Worm (Caenorhabditis elegans) whole organism, L3 larva: Measurements from ENCODE around the gene tsn-1.

Experiments used
- R02D3.7 ChIP-seq: fragments of 150-350 bp; optimal IDR thresholded peaks from 2 replicates; lab custom pipeline; 2014; ENCODE audit warnings: missing biosample characterization, missing genetic modification characterization
- ZK546.5 ChIP-seq: sonication (generic microtip); optimal IDR thresholded peaks from 2 replicates; lab custom pipeline; 2017; ENCODE audit warnings: missing biosample characterization, missing genetic modification characterization
- aly-2 ChIP-seq: fragments of 150-350 bp; optimal IDR thresholded peaks from 2 replicates; lab custom pipeline; 2014; ENCODE audit warnings: missing biosample characterization, missing genetic modification characterization
- ama-1 ChIP-seq: fragments of 150-350 bp; optimal IDR thresholded peaks from 2 replicates; lab custom pipeline; 2018
- ceh-28 ChIP-seq: fragments of 150-350 bp; optimal IDR thresholded peaks from 2 replicates; lab custom pipeline; 2014; ENCODE audit warnings: missing biosample characterization, missing genetic modification reagents, missing genetic modification characterization
- ceh-82 ChIP-seq: fragments of 150-350 bp; optimal IDR thresholded peaks from 2 replicates; lab custom pipeline; 2014; ENCODE audit warnings: missing biosample characterization, missing genetic modification characterization
- ceh-9 ChIP-seq: sonication (generic microtip); optimal IDR thresholded peaks from 2 replicates; lab custom pipeline; 2018; ENCODE audit warnings: missing biosample characterization, missing genetic modification characterization
- egl-5 ChIP-seq: fragments of 150-350 bp; optimal IDR thresholded peaks from 2 replicates; lab custom pipeline; 2017; ENCODE audit warnings: missing biosample characterization, missing genetic modification reagents, missing genetic modification characterization, inconsistent platforms
- elt-1 ChIP-seq: fragments of 150-350 bp; optimal IDR thresholded peaks from 2 replicates; lab custom pipeline; 2014; ENCODE audit warnings: missing biosample characterization, missing genetic modification characterization
- elt-2 ChIP-seq: sonication (generic microtip); optimal IDR thresholded peaks from 2 replicates; lab custom pipeline; 2016; ENCODE audit warnings: missing genetic modification reagents, mild to moderate bottlenecking, missing genetic modification characterization, missing compliant biosample characterization
- elt-3 ChIP-seq, 3 experiments: fragments of 150-350 bp in 1 of 3; sonication (generic microtip) in 2 of 3; optimal IDR thresholded peaks; 2 replicates in 2 of 3; 4 replicates in 1 of 3; lab custom pipeline; 2014 to 2017; ENCODE audit warnings: missing biosample characterization in 3 of 3, missing genetic modification characterization in 3 of 3
- eor-1 ChIP-seq, 2 experiments: fragments of 150-350 bp; optimal IDR thresholded peaks; 2 replicates each; lab custom pipeline; 2014 to 2018; ENCODE audit warnings: missing biosample characterization in 2 of 2, missing genetic modification characterization in 2 of 2
- fkh-10 ChIP-seq: sonication (generic microtip); optimal IDR thresholded peaks from 2 replicates; lab custom pipeline; 2017; ENCODE audit warnings: missing biosample characterization, missing genetic modification reagents, missing genetic modification characterization
- fkh-2 ChIP-seq: fragments of 150-350 bp; optimal IDR thresholded peaks from 2 replicates; lab custom pipeline; 2014; ENCODE audit warnings: missing biosample characterization, missing genetic modification reagents, missing genetic modification characterization
- hmg-11 ChIP-seq: sonication (generic microtip); optimal IDR thresholded peaks from 2 replicates; lab custom pipeline; 2016; ENCODE audit warnings: missing genetic modification characterization, missing compliant biosample characterization
- jun-1 ChIP-seq: fragments of 150-350 bp; optimal IDR thresholded peaks from 2 replicates; lab custom pipeline; 2014; ENCODE audit warnings: missing biosample characterization, missing genetic modification reagents, missing genetic modification characterization
- lin-15B ChIP-seq: fragments of 150-350 bp; optimal IDR thresholded peaks from 2 replicates; lab custom pipeline; 2014; ENCODE audit warnings: missing biosample characterization, missing genetic modification characterization
- lsy-12 ChIP-seq: sonication (generic microtip); optimal IDR thresholded peaks from 2 replicates; lab custom pipeline; 2016; ENCODE audit warnings: mild to moderate bottlenecking, missing genetic modification characterization, missing compliant biosample characterization
- mdl-1 ChIP-seq: fragments of 150-350 bp; optimal IDR thresholded peaks from 2 replicates; lab custom pipeline; 2014; ENCODE audit warnings: missing biosample characterization, missing genetic modification characterization
- mml-1 ChIP-seq: fragments of 150-350 bp; sonication (generic microtip); optimal IDR thresholded peaks from 3 replicates; lab custom pipeline; 2014; ENCODE audit warnings: missing biosample characterization, missing genetic modification characterization
- nfya-1 ChIP-seq: sonication (generic microtip); optimal IDR thresholded peaks from 2 replicates; lab custom pipeline; 2017; ENCODE audit warnings: missing genetic modification characterization, mild to moderate bottlenecking, missing compliant biosample characterization, antibody characterized with exemption, moderate library complexity; ENCODE audit not compliant: insufficient read depth
- nhr-11 ChIP-seq: fragments of 150-350 bp; optimal IDR thresholded peaks from 2 replicates; lab custom pipeline; 2014; ENCODE audit warnings: missing biosample characterization, missing genetic modification characterization
- nhr-12 ChIP-seq: fragments of 150-350 bp; optimal IDR thresholded peaks from 2 replicates; lab custom pipeline; 2014; ENCODE audit warnings: missing biosample characterization, missing genetic modification characterization
- nhr-23 ChIP-seq: fragments of 150-350 bp; optimal IDR thresholded peaks from 2 replicates; lab custom pipeline; 2014; ENCODE audit warnings: missing biosample characterization, missing genetic modification reagents, missing genetic modification characterization
- nhr-237 ChIP-seq: fragments of 150-350 bp; optimal IDR thresholded peaks from 2 replicates; lab custom pipeline; 2014; ENCODE audit warnings: missing biosample characterization, missing genetic modification characterization
- nhr-25 ChIP-seq: sonication (generic microtip); optimal IDR thresholded peaks from 2 replicates; lab custom pipeline; 2017; ENCODE audit warnings: missing biosample characterization, missing genetic modification characterization
- nhr-43 ChIP-seq: sonication (generic microtip); optimal IDR thresholded peaks from 2 replicates; lab custom pipeline; 2016; ENCODE audit warnings: mild to moderate bottlenecking, missing genetic modification characterization, missing compliant biosample characterization; ENCODE audit not compliant: poor library complexity, severe bottlenecking
- nhr-67 ChIP-seq: fragments of 150-350 bp; optimal IDR thresholded peaks from 2 replicates; lab custom pipeline; 2014; ENCODE audit warnings: missing biosample characterization, missing genetic modification characterization
- nhr-76 ChIP-seq: fragments of 150-350 bp; sonication (generic microtip); optimal IDR thresholded peaks from 5 replicates; lab custom pipeline; 2014; ENCODE audit warnings: missing biosample characterization, missing genetic modification characterization
- nhr-77 ChIP-seq: fragments of 150-350 bp; optimal IDR thresholded peaks from 2 replicates; lab custom pipeline; 2014; ENCODE audit warnings: missing biosample characterization, missing genetic modification characterization
- pqm-1 ChIP-seq: fragments of 150-350 bp; optimal IDR thresholded peaks from 2 replicates; lab custom pipeline; 2017; ENCODE audit warnings: missing biosample characterization, missing genetic modification characterization, inconsistent platforms
- sea-2 ChIP-seq: fragments of 150-350 bp; sonication (generic microtip); optimal IDR thresholded peaks from 4 replicates; lab custom pipeline; 2014; ENCODE audit warnings: missing biosample characterization, missing genetic modification reagents, missing genetic modification characterization
- skn-1 ChIP-seq: fragments of 150-350 bp; optimal IDR thresholded peaks from 2 replicates; lab custom pipeline; 2014; ENCODE audit warnings: missing biosample characterization, missing genetic modification characterization
- tbx-2 ChIP-seq: sonication (generic microtip); optimal IDR thresholded peaks from 2 replicates; lab custom pipeline; 2016; ENCODE audit warnings: mild to moderate bottlenecking, missing genetic modification characterization, missing compliant biosample characterization
- unc-39 ChIP-seq: sonication (generic microtip); optimal IDR thresholded peaks from 4 replicates; lab custom pipeline; 2017; ENCODE audit warnings: missing biosample characterization, missing genetic modification characterization
- unc-62 ChIP-seq: fragments of 150-350 bp; sonication (generic microtip); optimal IDR thresholded peaks from 4 replicates; lab custom pipeline; 2014; ENCODE audit warnings: missing biosample characterization, missing genetic modification reagents, missing genetic modification characterization
- zag-1 ChIP-seq: fragments of 150-350 bp; optimal IDR thresholded peaks from 2 replicates; lab custom pipeline; 2014; ENCODE audit warnings: missing biosample characterization, missing genetic modification characterization
- ztf-11 ChIP-seq: fragments of 150-350 bp; optimal IDR thresholded peaks from 2 replicates; lab custom pipeline; 2014; ENCODE audit warnings: missing biosample characterization, missing genetic modification characterization

The tsn-1 gene

DNA sequence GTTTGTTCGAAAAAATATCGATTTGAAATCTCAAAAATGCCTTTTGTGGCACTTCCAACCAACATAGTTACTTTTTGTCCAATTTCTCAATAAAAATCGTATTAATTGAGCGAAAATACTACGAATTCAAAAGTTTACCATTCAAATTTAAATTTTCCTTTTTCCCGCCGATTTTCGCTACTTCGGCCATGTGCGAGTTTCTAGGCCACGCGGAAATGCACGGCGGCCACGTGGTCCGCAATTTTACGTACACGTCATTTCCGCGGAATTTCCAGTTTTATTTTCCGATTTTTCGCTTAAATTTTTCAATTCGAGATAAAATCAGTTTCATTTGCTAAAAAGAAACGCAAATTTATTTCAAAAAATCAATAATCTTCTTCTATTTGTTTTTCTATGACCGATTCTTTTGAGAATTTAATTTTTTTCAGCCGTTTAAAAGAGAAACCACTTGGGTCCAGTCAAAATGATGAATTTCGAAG, 33.4 kb downstream of the tsn-1 start, which contains the start of gene eas-1 (continued):
- TF ChIP-seq unc-39 (tag; lab: Kevin White, UChicago), result no peak

DNA sequence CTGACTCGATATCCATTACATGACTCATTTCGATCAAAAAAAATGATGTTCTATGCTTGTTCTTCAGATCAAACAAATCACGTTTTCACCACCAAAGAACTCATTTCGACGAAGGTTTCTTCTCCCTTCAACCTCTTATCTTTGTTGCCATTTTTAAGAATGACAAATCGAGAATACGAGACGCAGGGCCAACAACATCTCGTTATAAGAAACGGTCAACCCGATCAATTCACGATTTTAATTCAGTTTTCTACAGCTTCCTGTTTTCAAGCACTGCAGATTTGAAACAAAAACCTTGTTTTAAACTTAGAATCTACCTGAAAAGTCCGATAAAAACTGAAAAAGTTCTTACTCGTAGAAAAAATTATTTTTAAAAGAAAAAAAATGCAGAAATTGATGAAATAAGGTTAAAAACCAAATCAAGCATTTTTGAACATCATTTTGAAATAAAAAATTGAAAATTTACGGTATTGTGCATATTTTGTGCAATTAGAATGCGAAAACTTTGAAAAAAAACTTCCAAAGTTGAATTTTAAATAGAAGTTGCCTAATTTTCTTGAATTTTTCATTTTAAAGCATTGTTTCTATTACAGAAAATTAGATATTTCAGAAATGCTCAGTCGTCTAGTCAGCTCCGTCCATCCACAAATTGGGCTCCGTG, 35.0 kb downstream of the tsn-1 start, which contains the start of gene acs-11:
Gene acs-11, plus strand, starts transcription at position 611 of the 661 bp plus-strand sequence.
- TF ChIP-seq jun-1 (tag; lab: Kevin White, UChicago), result peak; percentile 12
- TF ChIP-seq nhr-23, result peak; percentile 29
- peak; percentile 33 for TF ChIP-seq lsy-12 (tag; lab: Kevin White, UChicago)
- no peak for TF ChIP-seq lin-15B (tag; lab: Kevin White, UChicago)
- peak; percentile 62 for TF ChIP-seq elt-2 (tag; lab: Kevin White, UChicago)
- TF ChIP-seq pqm-1, result peak; percentile 39
- TF ChIP-seq mdl-1, result no peak

DNA sequence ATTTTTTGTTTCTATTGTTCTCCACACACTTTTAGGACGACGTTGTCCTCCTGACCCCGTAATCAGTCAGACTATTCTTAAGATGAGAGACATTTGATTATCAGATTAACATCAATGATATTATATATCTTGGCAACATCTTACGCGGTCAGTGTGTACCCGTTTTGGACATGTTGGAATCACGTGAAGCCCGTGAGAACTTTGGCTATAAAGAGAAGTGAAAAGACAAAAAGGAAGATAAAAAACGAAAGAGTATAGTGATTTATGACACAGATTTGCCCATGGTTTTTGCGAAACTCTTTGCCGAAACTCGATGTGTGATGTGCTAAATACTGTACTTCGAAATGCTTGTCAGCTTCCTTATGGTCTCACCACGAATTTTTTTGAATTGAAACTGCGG, 38.7 kb downstream of the tsn-1 start:
- TF ChIP-seq nhr-25 (tag; lab: Kevin White, UChicago), result peak; percentile 88
- no peak for TF ChIP-seq ztf-11
- peak; percentile 3 for TF ChIP-seq nfya-1
- peak; percentile 84 for TF ChIP-seq nhr-11 (tag; lab: Kevin White, UChicago)
- no peak for TF ChIP-seq nhr-76
- TF ChIP-seq ceh-9 (tag; lab: Kevin White, UChicago), result no peak
- TF ChIP-seq tbx-2 (tag; lab: Kevin White, UChicago), result peak; percentile 24
- TF ChIP-seq nhr-43, result peak; percentile 95
- TF ChIP-seq elt-2 (tag; lab: Kevin White, UChicago), result peak; percentile 1
- TF ChIP-seq lsy-12 (tag; lab: Kevin White, UChicago), result peak; percentile 52
- TF ChIP-seq zag-1, result no peak
- TF ChIP-seq nhr-23, result peak; percentile 92
- TF ChIP-seq mml-1 (tag; lab: Kevin White, UChicago), result peak; percentile 34
- TF ChIP-seq elt-3 (tag; optimal IDR thresholded peaks at IDR 0.05; lab: Kevin White, UChicago), result peak in 2 of 3 experiments; percentile 24 to 78

DNA sequence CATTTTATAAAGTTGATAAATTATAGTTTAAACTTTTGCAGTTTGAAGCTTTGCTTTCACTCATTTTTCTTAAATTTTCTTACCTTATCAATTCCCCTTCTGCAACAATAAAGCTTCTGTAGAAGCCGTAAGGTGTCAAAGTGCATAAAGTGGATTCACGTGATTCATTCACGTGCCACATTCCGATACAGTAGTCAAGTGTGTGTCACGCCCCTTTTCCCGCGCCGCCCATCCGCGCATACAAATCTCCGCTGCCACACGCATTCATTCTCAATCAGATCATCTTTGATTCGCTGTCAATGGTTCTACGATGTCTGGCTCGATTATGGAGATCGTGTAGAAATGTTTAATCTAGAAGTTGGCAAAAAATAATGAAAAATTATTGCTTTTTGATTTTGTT, 40.4 kb downstream of the tsn-1 start:
- TF ChIP-seq nhr-23, result no peak
- TF ChIP-seq nhr-76, result no peak
- no peak for TF ChIP-seq ztf-11
- TF ChIP-seq jun-1 (tag; lab: Kevin White, UChicago), result no peak
- no peak for TF ChIP-seq nhr-77 (tag; lab: Kevin White, UChicago)
- TF ChIP-seq nhr-25 (tag; lab: Kevin White, UChicago), result peak; percentile 56
- TF ChIP-seq eor-1 (tag; optimal IDR thresholded peaks at IDR 0.05; lab: Kevin White, UChicago), result no peak
- no peak for TF ChIP-seq ZK546.5 (tag; lab: Kevin White, UChicago)
- no peak for TF ChIP-seq elt-3 (tag; optimal IDR thresholded peaks at IDR 0.05; lab: Kevin White, UChicago)
- no peak for TF ChIP-seq aly-2 (tag; lab: Kevin White, UChicago)
- no peak for TF ChIP-seq elt-2 (tag; lab: Kevin White, UChicago)
- no peak for TF ChIP-seq elt-1
- TF ChIP-seq unc-62 (GFP tag; lab: Kevin White, UChicago), result no peak
- no peak for TF ChIP-seq ama-1 (lab: Kevin White, UChicago)
- no peak for TF ChIP-seq lin-15B (tag; lab: Kevin White, UChicago)
- no peak for TF ChIP-seq nhr-12 (tag; lab: Kevin White, UChicago)
- TF ChIP-seq tbx-2 (tag; lab: Kevin White, UChicago), result no peak
- TF ChIP-seq unc-39 (tag; lab: Kevin White, UChicago), result no peak
- no peak for TF ChIP-seq skn-1 (tag; lab: Kevin White, UChicago)
- TF ChIP-seq lsy-12 (tag; lab: Kevin White, UChicago), result no peak
- no peak for TF ChIP-seq nhr-67 (tag; lab: Kevin White, UChicago)
- TF ChIP-seq zag-1, result no peak
- TF ChIP-seq nhr-237 (tag; lab: Kevin White, UChicago), result no peak
- TF ChIP-seq ceh-82 (tag; lab: Kevin White, UChicago), result no peak
- no peak for TF ChIP-seq nhr-11 (tag; lab: Kevin White, UChicago)
- no peak for TF ChIP-seq R02D3.7
- TF ChIP-seq mml-1 (tag; lab: Kevin White, UChicago), result peak; percentile 27
- TF ChIP-seq nfya-1, result peak; percentile 51
- no peak for TF ChIP-seq sea-2
- no peak for TF ChIP-seq ceh-28 (tag; lab: Kevin White, UChicago)
- TF ChIP-seq hmg-11 (tag; lab: Kevin White, UChicago), result no peak
- no peak for TF ChIP-seq fkh-10 (GFP tag; lab: Kevin White, UChicago)
- TF ChIP-seq fkh-2 (tag; lab: Kevin White, UChicago), result no peak
- no peak for TF ChIP-seq egl-5
- peak; percentile 16 for TF ChIP-seq nhr-43
